Worm (Caenorhabditis elegans) whole organism, L2 larva: Measurements from ENCODE around the gene srh-292.

Experiments used
- C34F6.9 ChIP-seq: fragments of 150-350 bp; optimal IDR thresholded peaks from 2 replicates; lab custom pipeline; 2014; ENCODE audit warnings: missing biosample characterization, missing genetic modification characterization
- R02D3.7 ChIP-seq: fragments of 150-350 bp; optimal IDR thresholded peaks from 2 replicates; lab custom pipeline; 2014; ENCODE audit warnings: missing biosample characterization, missing genetic modification characterization
- ZK546.5 ChIP-seq: sonication (generic microtip); optimal IDR thresholded peaks from 2 replicates; lab custom pipeline; 2017; ENCODE audit warnings: missing biosample characterization, missing genetic modification characterization
- ceh-16 ChIP-seq: fragments of 150-350 bp; optimal IDR thresholded peaks from 2 replicates; lab custom pipeline; 2014; ENCODE audit warnings: missing biosample characterization, missing genetic modification characterization
- egl-27 ChIP-seq: sonication (generic microtip); optimal IDR thresholded peaks from 3 replicates; lab custom pipeline; 2017; ENCODE audit warnings: missing biosample characterization, missing genetic modification reagents, missing genetic modification characterization
- elt-3 ChIP-seq: sonication (generic microtip); optimal IDR thresholded peaks from 2 replicates; lab custom pipeline; 2017; ENCODE audit warnings: missing biosample characterization, missing genetic modification characterization
- lsy-2 ChIP-seq, 2 experiments: fragments of 150-350 bp in 1 of 2; sonication (generic microtip) in 1 of 2; optimal IDR thresholded peaks; 2 replicates each; lab custom pipeline; 2014 to 2017; ENCODE audit warnings: missing biosample characterization in 2 of 2, missing genetic modification characterization in 2 of 2
- nhr-25 ChIP-seq: fragments of 150-350 bp; sonication (generic microtip); optimal IDR thresholded peaks from 3 replicates; lab custom pipeline; 2014; ENCODE audit warnings: missing biosample characterization, missing genetic modification characterization
- skn-1 ChIP-seq: sonication (generic microtip); optimal IDR thresholded peaks from 2 replicates; lab custom pipeline; 2017; ENCODE audit warnings: missing biosample characterization, missing genetic modification characterization
- unc-62 ChIP-seq: fragments of 150-350 bp; optimal IDR thresholded peaks from 2 replicates; lab custom pipeline; 2014; ENCODE audit warnings: missing biosample characterization, missing genetic modification reagents, missing genetic modification characterization

DNA sequence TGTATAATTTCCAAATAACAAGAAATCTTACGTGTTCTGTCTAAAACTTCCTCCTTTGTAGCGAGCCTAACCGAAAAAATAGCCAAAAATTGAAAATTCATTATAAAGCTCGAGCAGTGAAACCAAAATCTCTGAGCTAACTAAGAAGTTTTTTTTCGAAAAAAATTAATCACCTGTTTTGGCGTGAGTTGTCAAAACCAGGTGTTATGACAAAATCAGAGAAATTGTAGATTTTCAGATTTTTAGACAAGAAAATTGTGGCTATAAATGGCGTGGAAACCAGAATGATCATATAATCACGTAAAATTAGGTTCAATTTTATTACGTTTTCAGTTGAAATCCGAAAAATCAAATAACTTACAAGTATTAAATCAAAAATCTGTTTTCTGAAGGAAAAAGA lies 29.5 kb upstream of the srh-292 start, which contains the start of gene sre-21:
- TF ChIP-seq C34F6.9 (tag; lab: Kevin White, UChicago) = no peak
- TF ChIP-seq lsy-2 (tag; optimal IDR thresholded peaks at IDR 0.05; lab: Kevin White, UChicago) = no peak
- TF ChIP-seq egl-27 (tag; lab: Kevin White, UChicago) = no peak
- no peak for TF ChIP-seq skn-1 (tag; lab: Kevin White, UChicago)
- TF ChIP-seq ZK546.5 (tag; lab: Kevin White, UChicago) = no peak
- TF ChIP-seq R02D3.7 (tag; lab: Kevin White, UChicago) = no peak
- TF ChIP-seq ceh-16 (tag; lab: Kevin White, UChicago) = no peak
- TF ChIP-seq nhr-25 (tag; lab: Kevin White, UChicago) = no peak
- no peak for TF ChIP-seq unc-62
- TF ChIP-seq elt-3 = no peak
